Worm (Caenorhabditis elegans) whole organism, L4/young adult: ENCODE data around the gene lsy-27.

Experiments used
- W03F9.2 ChIP-seq: fragments of 150-350 bp; optimal IDR thresholded peaks from 2 replicates; lab custom pipeline; 2014; ENCODE audit warnings: missing biosample characterization, missing genetic modification characterization
- dao-5 ChIP-seq: sonication (generic microtip); optimal IDR thresholded peaks from 2 replicates; lab custom pipeline; 2016; ENCODE audit warnings: missing genotype, missing genetic modification characterization, moderate library complexity, missing compliant biosample characterization
- him-1 ChIP-seq: sonication (generic microtip); optimal IDR thresholded peaks from 2 replicates; lab custom pipeline; 2016; ENCODE audit warnings: missing genotype, missing genetic modification reagents, missing genetic modification characterization, missing compliant biosample characterization

Gene lsy-27

DNA sequence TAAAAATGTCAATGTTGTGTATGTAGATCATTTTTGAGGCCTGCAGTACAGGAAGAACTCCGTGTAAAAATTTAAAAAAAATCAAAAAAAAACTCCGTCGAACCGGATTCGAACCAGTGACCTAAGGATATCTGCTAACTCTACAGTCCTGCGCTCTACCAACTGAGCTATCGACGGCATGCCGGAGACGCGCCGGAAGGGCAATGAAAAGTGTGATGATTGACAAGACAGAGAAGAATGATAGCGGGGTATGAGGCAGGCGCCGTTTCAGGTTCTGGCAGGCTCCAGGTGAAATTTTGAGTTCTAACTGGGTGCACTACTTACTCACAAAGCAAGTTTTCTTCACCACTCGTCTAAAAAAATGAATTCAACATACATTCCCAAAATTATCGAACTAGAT, 32.2 kb downstream of the lsy-27 start, which contains the start of gene srz-58:
Gene srz-58, plus strand, starts transcription at position 362 of the 400 bp plus-strand sequence.
- TF ChIP-seq W03F9.2 (no peak), dao-5 (tag; lab: Kevin White, UChicago) (no peak), him-1 (no peak)

DNA sequence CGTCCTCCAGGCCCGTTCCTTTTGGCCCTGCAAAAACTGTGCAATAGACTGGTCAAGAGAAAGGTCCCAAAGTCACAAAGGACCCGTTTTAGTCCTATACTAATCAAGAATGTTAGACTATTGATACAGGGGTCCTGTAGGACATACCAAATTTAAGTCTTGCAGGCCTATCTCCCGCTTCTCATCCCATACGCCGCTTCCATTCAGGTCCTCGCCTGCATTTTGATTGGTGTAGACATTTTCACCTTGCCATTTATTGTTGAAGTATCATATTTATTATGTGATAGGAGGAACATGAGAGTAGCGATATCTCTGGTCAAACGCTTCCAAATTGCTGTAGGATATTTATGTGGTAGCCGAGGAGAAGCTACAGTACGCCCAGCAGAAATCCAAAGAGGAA, 32.7 kb downstream of the lsy-27 start:
- TF ChIP-seq dao-5 (tag; lab: Kevin White, UChicago) (no peak), him-1 (no peak), W03F9.2 (no peak)

DNA sequence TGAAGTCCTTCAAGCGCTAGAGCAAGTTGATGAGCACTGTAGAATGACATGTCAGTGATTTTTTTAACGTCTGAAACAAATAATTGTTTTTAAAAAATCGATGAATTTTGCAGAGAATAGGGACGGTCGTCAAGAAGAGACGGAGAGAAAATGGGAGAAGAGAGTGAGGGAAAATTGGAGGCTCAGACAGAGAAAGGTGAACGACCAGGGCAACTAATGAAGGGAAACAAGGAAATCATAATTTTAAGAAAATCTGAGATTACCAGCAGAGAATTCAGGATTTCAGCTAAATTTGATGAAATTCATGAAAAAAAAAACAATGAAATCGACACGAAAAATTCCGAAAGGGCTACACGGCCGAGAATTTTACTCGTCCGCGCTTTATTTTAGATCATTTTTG, 34.9 kb downstream of the lsy-27 start, which contains the start of gene F31E9.6:
Gene F31E9.6, minus strand, starts transcription at position 91 of the 400 bp plus-strand sequence.
- no peak for TF ChIP-seq him-1
- TF ChIP-seq dao-5 (tag; lab: Kevin White, UChicago) = no peak
- no peak for TF ChIP-seq W03F9.2

DNA sequence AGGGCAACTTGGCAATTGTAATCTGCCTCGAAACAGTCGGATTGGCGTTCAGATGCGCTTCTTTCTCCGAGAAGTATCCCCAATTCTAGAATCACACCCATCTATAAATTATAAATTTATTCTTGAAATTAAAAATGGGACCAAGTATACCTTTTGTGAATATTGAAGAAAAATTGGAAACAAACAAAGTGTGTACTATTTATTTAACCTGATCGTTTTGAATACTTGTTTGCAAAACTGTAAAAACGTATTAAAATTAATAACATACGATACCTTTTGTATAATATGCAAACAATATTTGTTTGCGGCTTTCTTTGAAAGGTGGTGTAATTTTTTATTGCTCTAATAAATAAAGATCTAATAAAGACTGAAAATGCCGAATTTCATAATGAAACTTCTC, 37.6 kb downstream of the lsy-27 start, which contains the start of gene Y61B8B.3:
Gene Y61B8B.3, minus strand, starts transcription at position 101 of the 400 bp plus-strand sequence.
- no peak for TF ChIP-seq him-1
- no peak for TF ChIP-seq dao-5 (tag; lab: Kevin White, UChicago)
- TF ChIP-seq W03F9.2 = no peak

DNA sequence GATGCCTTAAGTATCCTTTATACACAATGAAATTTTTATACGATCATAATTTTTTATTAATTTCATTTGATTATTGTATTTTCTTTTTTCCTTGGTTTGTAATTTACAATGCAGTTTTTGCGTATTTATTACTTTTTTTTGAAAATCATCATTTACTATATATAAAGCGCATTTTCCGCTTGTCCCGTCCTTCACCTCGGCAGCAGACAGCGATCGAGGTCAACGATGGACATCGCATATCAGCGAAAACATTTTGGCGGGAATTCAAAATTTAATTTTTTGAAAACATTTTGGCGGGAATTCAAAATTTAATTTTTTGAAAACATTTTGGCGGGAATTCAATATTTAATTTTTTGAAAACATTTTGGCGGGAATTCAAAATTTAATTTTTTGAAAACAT, 42.1 kb downstream of the lsy-27 start:
- TF ChIP-seq dao-5 (tag; lab: Kevin White, UChicago) (no peak), W03F9.2 (no peak), him-1 (no peak)

DNA sequence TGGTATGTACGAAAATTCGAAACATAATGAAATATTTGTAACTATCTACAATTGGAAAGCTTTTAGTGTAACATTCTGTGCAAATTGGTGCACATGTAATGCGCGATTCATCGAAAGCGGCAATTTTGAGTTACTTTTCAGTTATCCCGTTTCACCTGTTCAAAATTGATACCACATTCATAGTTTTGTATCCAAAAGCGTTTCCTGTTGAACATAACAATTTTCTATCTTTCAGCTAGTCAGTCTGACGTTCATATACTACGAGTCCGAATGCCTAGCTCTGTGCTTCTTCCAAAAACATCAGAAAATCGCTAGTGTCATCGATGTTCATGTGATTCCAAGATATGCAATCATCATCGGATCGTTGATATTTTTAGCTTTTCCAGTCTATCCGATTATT, 46.6 kb downstream of the lsy-27 start:
- TF ChIP-seq him-1 = no peak
- no peak for TF ChIP-seq W03F9.2
- TF ChIP-seq dao-5 (tag; lab: Kevin White, UChicago) = no peak

DNA sequence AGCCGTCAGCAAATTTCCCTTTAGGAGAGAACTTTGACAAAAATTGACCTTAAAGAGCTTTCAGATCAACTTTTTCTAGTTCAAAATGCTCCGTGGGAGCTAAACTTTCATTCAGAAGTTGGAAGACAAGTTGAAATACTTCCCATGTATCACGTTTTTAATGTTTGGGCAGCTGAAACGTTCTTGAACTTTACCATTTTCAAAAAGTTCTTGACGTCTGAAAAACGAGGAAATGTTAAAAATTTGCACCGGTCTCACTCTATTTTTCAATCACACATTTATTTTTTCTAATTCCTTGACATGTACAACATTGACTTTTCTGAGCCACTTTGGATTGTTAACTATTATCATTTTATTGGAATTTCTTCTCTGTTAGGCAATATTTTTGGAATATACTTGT, 47.2 kb downstream of the lsy-27 start, which contains the start of gene sri-70:
Gene sri-70, plus strand, starts transcription at position 301 of the 400 bp plus-strand sequence.
- no peak for TF ChIP-seq him-1
- TF ChIP-seq dao-5 (tag; lab: Kevin White, UChicago) = no peak
- no peak for TF ChIP-seq W03F9.2

DNA sequence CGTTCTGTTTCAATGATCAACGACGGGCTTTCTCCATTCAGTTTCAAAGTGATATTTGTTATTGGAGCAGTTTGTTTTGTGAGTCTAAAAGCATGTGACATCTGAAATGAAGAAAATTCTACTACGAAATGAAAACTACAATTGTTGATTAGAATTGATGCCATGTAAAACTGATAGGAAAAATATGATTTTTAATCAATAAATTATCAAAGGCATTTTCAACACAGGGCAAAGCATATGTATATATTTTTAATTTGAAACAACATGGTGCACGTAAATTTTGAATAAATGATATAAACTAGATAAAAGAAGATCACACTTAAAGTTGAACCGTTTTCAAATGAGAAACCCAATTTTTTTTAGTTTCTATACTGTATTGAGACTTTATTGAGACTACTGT, 48.6 kb downstream of the lsy-27 start, which contains the start of gene K10G4.5:
Gene K10G4.5, minus strand, starts transcription at position 101 of the 400 bp plus-strand sequence.
- TF ChIP-seq dao-5 (tag; lab: Kevin White, UChicago) (no peak), him-1 (no peak), W03F9.2 (no peak)
